Fruit fly (Drosophila melanogaster) whole organism: Measurements from ENCODE around the gene CG14312.

Experiments
- Dll ChIP-seq: fragments of >200 bp; optimal IDR thresholded peaks from 2 replicates; lab custom pipeline; 2017
- EcR ChIP-seq, 2 experiments: fragments of >200 bp; optimal IDR thresholded peaks; 2 replicates each; lab custom pipeline; 2017; ENCODE audit warnings: missing biosample characterization in 2 of 2, missing genetic modification characterization in 2 of 2, missing genetic modification reagents in 2 of 2
- pan ChIP-seq: fragments of >200 bp; optimal IDR thresholded peaks from 2 replicates; lab custom pipeline; 2017
- psq ChIP-seq: fragments of >200 bp; optimal IDR thresholded peaks from 2 replicates; lab custom pipeline; 2017
- usp ChIP-seq: fragments of >200 bp; optimal IDR thresholded peaks from 2 replicates; lab custom pipeline; 2017; ENCODE audit warnings: missing biosample characterization, missing genetic modification characterization, mixed read lengths

DNA sequence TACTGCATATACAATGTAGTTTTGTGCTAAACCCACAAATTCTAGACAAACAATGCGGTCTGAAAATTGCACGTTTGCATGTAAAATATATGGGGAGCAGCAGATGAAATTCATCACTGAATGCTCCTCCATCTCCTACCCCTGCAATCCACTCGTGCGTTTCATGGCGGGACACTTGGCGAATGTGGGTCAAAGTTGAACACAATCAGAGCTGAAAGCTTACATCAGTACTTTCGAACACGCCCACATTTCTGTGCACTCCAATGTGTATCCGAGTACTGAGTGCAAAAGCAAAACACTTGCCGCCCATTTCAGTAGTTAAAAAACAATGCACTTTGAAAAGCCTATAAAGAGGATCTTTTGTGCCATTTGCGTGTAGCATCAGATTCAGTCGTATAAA lies 13.4 kb upstream of the CG14312 start:
- TF ChIP-seq EcR (GFP tag; optimal IDR thresholded peaks at IDR 0.05; lab: Kevin White, UChicago) (no peak), pan (lab: Kevin White, UChicago) (no peak), psq (lab: Kevin White, UChicago) (no peak), usp (no peak), Dll (no peak)
